Worm (Caenorhabditis elegans): ENCODE results near the gene F22F7.12.

- TF ChIP-seq ama-1 (optimal IDR thresholded peaks at IDR 0.05): no peak
- no peak for TF ChIP-seq ceh-9 (tag; optimal IDR thresholded peaks at IDR 0.05)
- no peak for TF ChIP-seq jun-1 (tag; optimal IDR thresholded peaks at IDR 0.05)
- no peak for TF ChIP-seq ceh-82 (tag; optimal IDR thresholded peaks at IDR 0.05)
- TF ChIP-seq ztf-11 (tag; optimal IDR thresholded peaks at IDR 0.05): no peak
- TF ChIP-seq lin-39 (tag; optimal IDR thresholded peaks at IDR 0.05): no peak
- no peak for TF ChIP-seq elt-1 (tag; optimal IDR thresholded peaks at IDR 0.05)
- TF ChIP-seq mdl-1 (tag; optimal IDR thresholded peaks at IDR 0.05): no peak
- no peak for TF ChIP-seq nhr-77 (tag; optimal IDR thresholded peaks at IDR 0.05)
- TF ChIP-seq elt-3 (tag; optimal IDR thresholded peaks at IDR 0.05): no peak
- no peak for TF ChIP-seq nhr-28 (tag; optimal IDR thresholded peaks at IDR 0.05)
Measured at ce11 chrV:2095772-2096171, 48.5 kb downstream of the F22F7.12 start, which contains the start of gene clec-207.
